Worm (Caenorhabditis elegans) whole organism, L4 larva: ENCODE data around the gene clec-153.

Source experiments
- aly-2 ChIP-seq: sonication (generic microtip); optimal IDR thresholded peaks from 2 replicates; lab custom pipeline; 2018; ENCODE audit warnings: missing biosample characterization, missing genetic modification characterization
- fkh-10 ChIP-seq: fragments of 150-350 bp; optimal IDR thresholded peaks from 2 replicates; lab custom pipeline; 2014; ENCODE audit warnings: missing biosample characterization, missing genetic modification reagents, missing genetic modification characterization
- hlh-30 ChIP-seq: sonication (generic microtip); optimal IDR thresholded peaks from 2 replicates; lab custom pipeline; 2017; ENCODE audit warnings: antibody characterized with exemption, mild to moderate bottlenecking, missing genetic modification characterization, missing compliant biosample characterization; ENCODE audit not compliant: insufficient read depth
- lin-13 ChIP-seq: fragments of 150-350 bp; optimal IDR thresholded peaks from 2 replicates; lab custom pipeline; 2014; ENCODE audit warnings: missing biosample characterization, missing genetic modification reagents, missing genetic modification characterization
- lin-15B ChIP-seq: fragments of 150-350 bp; sonication (generic microtip); optimal IDR thresholded peaks from 3 replicates; lab custom pipeline; 2014; ENCODE audit warnings: missing biosample characterization, missing genetic modification characterization
- nhr-10 ChIP-seq: fragments of 150-350 bp; optimal IDR thresholded peaks from 2 replicates; lab custom pipeline; 2014; ENCODE audit warnings: missing biosample characterization, missing genetic modification characterization

- no peak for TF ChIP-seq nhr-10 (tag; lab: Kevin White, UChicago)
- no peak for TF ChIP-seq hlh-30
- no peak for TF ChIP-seq fkh-10 (GFP tag; lab: Kevin White, UChicago)
- no peak for TF ChIP-seq lin-15B (tag; lab: Kevin White, UChicago)
- TF ChIP-seq aly-2 (tag; lab: Kevin White, UChicago): no peak
- TF ChIP-seq lin-13 (GFP tag; lab: Kevin White, UChicago): no peak
Measured at ce11 chrIII:4657386-4657785, 22.3 kb downstream of the clec-153 start.
